Fruit fly (Drosophila melanogaster) whole organism, wandering third instar larva: ENCODE data around the gene Rab9.

Source experiments
- CG32264 ChIP-seq: fragments of 200-800 bp; sonication (Bioruptor generic); optimal IDR thresholded peaks from 2 replicates; lab custom pipeline; 2016; ENCODE audit warnings: missing biosample characterization, missing genetic modification characterization
- CG9705 ChIP-seq: fragments of 200-800 bp; sonication (Bioruptor generic); optimal IDR thresholded peaks from 2 replicates; lab custom pipeline; 2018; ENCODE audit warnings: missing biosample characterization, mild to moderate bottlenecking, missing genetic modification characterization
- CrebA ChIP-seq: fragments of 200-800 bp; sonication (Bioruptor generic); optimal IDR thresholded peaks from 2 replicates; lab custom pipeline; 2016; ENCODE audit warnings: missing biosample characterization, mild to moderate bottlenecking, missing genetic modification characterization, borderline replicate concordance
- Dfd ChIP-seq: fragments of >200 bp; optimal IDR thresholded peaks from 2 replicates; lab custom pipeline; 2017; ENCODE audit warnings: missing biosample characterization, missing genetic modification characterization
- Dif ChIP-seq: fragments of 200-275, 200-300 bp; sonication (Bioruptor generic); optimal IDR thresholded peaks from 2 replicates; lab custom pipeline; 2018; ENCODE audit warnings: missing biosample characterization, missing genetic modification characterization; ENCODE audit not compliant: partially characterized antibody
- GATAd ChIP-seq: sonication (Bioruptor generic); optimal IDR thresholded peaks from 2 replicates; lab custom pipeline; 2016; ENCODE audit warnings: missing biosample characterization, missing genetic modification characterization
- HLH106 ChIP-seq: fragments of 200-800 bp; optimal IDR thresholded peaks from 3 replicates; lab custom pipeline; 2019; ENCODE audit warnings: missing biosample characterization, mild to moderate bottlenecking, missing genetic modification characterization, moderate library complexity
- Hr78 ChIP-seq: fragments of >200 bp; optimal IDR thresholded peaks from 2 replicates; lab custom pipeline; 2017; ENCODE audit warnings: missing biosample characterization, missing genetic modification characterization
- Hr83 ChIP-seq: fragments of 200-300 bp; sonication (Bioruptor generic); optimal IDR thresholded peaks from 2 replicates; lab custom pipeline; 2016; ENCODE audit warnings: missing biosample characterization, mild to moderate bottlenecking, missing genetic modification characterization, moderate library complexity; ENCODE audit not compliant: poor library complexity, severe bottlenecking
- Jra ChIP-seq: sonication (Bioruptor generic); optimal IDR thresholded peaks from 2 replicates; lab custom pipeline; 2016; ENCODE audit warnings: missing biosample characterization, missing genetic modification characterization
- Myc ChIP-seq: fragments of >200 bp; optimal IDR thresholded peaks from 2 replicates; lab custom pipeline; 2017
- N ChIP-seq: fragments of >200 bp; optimal IDR thresholded peaks from 2 replicates; lab custom pipeline; 2018; ENCODE audit warnings: missing biosample characterization, missing external identifiers, missing genetic modification characterization
- OdsH ChIP-seq: fragments of 200-800 bp; sonication (Bioruptor generic); optimal IDR thresholded peaks from 2 replicates; lab custom pipeline; 2016; ENCODE audit warnings: missing biosample characterization, mild to moderate bottlenecking, missing genetic modification characterization
- Rel ChIP-seq, 2 experiments: fragments of 200-800 bp; sonication (Bioruptor generic) in 1 of 2; optimal IDR thresholded peaks; 2 replicates in 1 of 2; 3 replicates in 1 of 2; lab custom pipeline; 2016 to 2019; ENCODE audit warnings: mild to moderate bottlenecking in 2 of 2, missing biosample characterization in 2 of 2, missing genetic modification characterization in 2 of 2, moderate library complexity in 1 of 2
- Sp1 ChIP-seq: fragments of 200-800 bp; sonication (Bioruptor generic); optimal IDR thresholded peaks from 3 replicates; lab custom pipeline; 2019; ENCODE audit warnings: missing biosample characterization, mild to moderate bottlenecking, missing genetic modification characterization, moderate library complexity
- Vsx2 ChIP-seq: fragments of 200-300, 225-300 bp; sonication (Bioruptor generic); optimal IDR thresholded peaks from 2 replicates; lab custom pipeline; 2018; ENCODE audit warnings: missing biosample characterization, missing genetic modification characterization; ENCODE audit not compliant: partially characterized antibody
- br ChIP-seq: fragments of 200-800 bp; sonication (Bioruptor generic); optimal IDR thresholded peaks from 2 replicates; lab custom pipeline; 2016; ENCODE audit warnings: missing biosample characterization, missing genetic modification characterization
- brk ChIP-seq: fragments of 200-800 bp; sonication (Bioruptor generic); optimal IDR thresholded peaks from 2 replicates; lab custom pipeline; 2016; ENCODE audit warnings: missing biosample characterization, mild to moderate bottlenecking, missing genetic modification characterization
- dl ChIP-seq, 2 experiments: fragments of 175-275, 200-275 bp in 1 of 2; fragments of 200-275 bp in 1 of 2; sonication (Bioruptor generic); optimal IDR thresholded peaks; lab custom pipeline; 2018; ENCODE audit warnings: mild to moderate bottlenecking in 2 of 2, missing biosample characterization in 2 of 2, missing genetic modification characterization in 2 of 2, moderate library complexity in 2 of 2; ENCODE audit not compliant: partially characterized antibody in 2 of 2, insufficient read depth in 1 of 2
- ey ChIP-seq: fragments of 200-800 bp; sonication (Bioruptor generic); optimal IDR thresholded peaks from 2 replicates; lab custom pipeline; 2016; ENCODE audit warnings: missing biosample characterization, missing genetic modification characterization
- fru ChIP-seq: fragments of 200-800 bp; sonication (Bioruptor generic); optimal IDR thresholded peaks from 3 replicates; lab custom pipeline; 2016; ENCODE audit warnings: missing biosample characterization, mild to moderate bottlenecking, missing genetic modification characterization
- h ChIP-seq: fragments of 200-800 bp; sonication (Bioruptor generic); optimal IDR thresholded peaks from 3 replicates; lab custom pipeline; 2016; ENCODE audit warnings: missing biosample characterization, mild to moderate bottlenecking, missing genetic modification characterization
- lola ChIP-seq: fragments of >200 bp; optimal IDR thresholded peaks from 2 replicates; lab custom pipeline; 2017; ENCODE audit warnings: missing biosample characterization, missing genetic modification characterization
- pan ChIP-seq: fragments of >200 bp; optimal IDR thresholded peaks from 2 replicates; lab custom pipeline; 2017
- psq ChIP-seq: fragments of 200-800 bp; sonication (Bioruptor generic); optimal IDR thresholded peaks from 3 replicates; lab custom pipeline; 2017; ENCODE audit warnings: missing biosample characterization, mild to moderate bottlenecking, missing genetic modification characterization, moderate library complexity
- sage ChIP-seq: fragments of 200-800 bp; sonication (Bioruptor generic); optimal IDR thresholded peaks from 2 replicates; lab custom pipeline; 2016; ENCODE audit warnings: missing biosample characterization, mild to moderate bottlenecking, missing genetic modification characterization
- sv ChIP-seq: fragments of 200-800 bp; sonication (Bioruptor generic); optimal IDR thresholded peaks from 3 replicates; lab custom pipeline; 2016; ENCODE audit warnings: missing biosample characterization, missing genetic modification characterization
- tai ChIP-seq: sonication (Bioruptor generic); optimal IDR thresholded peaks from 2 replicates; lab custom pipeline; 2016; ENCODE audit warnings: missing biosample characterization, missing genetic modification characterization
- usp ChIP-seq: fragments of >200 bp; optimal IDR thresholded peaks from 2 replicates; lab custom pipeline; 2017; ENCODE audit warnings: missing biosample characterization, missing genetic modification characterization

Gene Rab9

dm6 chr2L:19462898-19463297 is 30.5 kb downstream of the Rab9 start:
- no peak for TF ChIP-seq br (GFP tag; lab: Kevin White, UChicago)
- no peak for TF ChIP-seq usp (GFP tag; lab: Kevin White, UChicago)
- no peak for TF ChIP-seq Myc
- TF ChIP-seq dl (GFP tag; optimal IDR thresholded peaks at IDR 0.05; lab: Kevin White, UChicago; ENCODE audit: insufficient read depth in 1 of 2, partially characterized antibody in 2 of 2), result no peak
- no peak for TF ChIP-seq GATAd
- no peak for TF ChIP-seq brk (GFP tag; lab: Kevin White, UChicago)
- TF ChIP-seq Vsx2 (GFP tag; lab: Kevin White, UChicago), result no peak
- TF ChIP-seq Hr78 (GFP tag; lab: Kevin White, UChicago), result no peak
- no peak for TF ChIP-seq Sp1 (GFP tag; lab: Kevin White, UChicago)
- no peak for TF ChIP-seq Dfd (GFP tag; lab: Kevin White, UChicago)
- no peak for TF ChIP-seq Dif (GFP tag; lab: Kevin White, UChicago)
- TF ChIP-seq fru (GFP tag; lab: Kevin White, UChicago), result no peak

dm6 chr2L:19463405-19463804 is 31.0 kb downstream of the Rab9 start:
- no peak for TF ChIP-seq lola
- no peak for TF ChIP-seq GATAd
- TF ChIP-seq Hr78 (GFP tag; lab: Kevin White, UChicago), result no peak
- TF ChIP-seq, all 38 proteins: peak for 0

dm6 chr2L:19463824-19464317 is 31.5 kb downstream of the Rab9 start, which contains the start of gene tj:
Gene tj, plus strand, starts transcription at chr2L:19464267.
- no peak for TF ChIP-seq pan (lab: Kevin White, UChicago)
- TF ChIP-seq Jra (GFP tag; lab: Kevin White, UChicago), result no peak
- no peak for TF ChIP-seq sv (GFP tag; lab: Kevin White, UChicago)
- no peak for TF ChIP-seq br (GFP tag; lab: Kevin White, UChicago)
- TF ChIP-seq ey (GFP tag; lab: Kevin White, UChicago), result no peak
- no peak for TF ChIP-seq dl (GFP tag; optimal IDR thresholded peaks at IDR 0.05; lab: Kevin White, UChicago; ENCODE audit: insufficient read depth in 1 of 2, partially characterized antibody in 2 of 2)
- no peak for TF ChIP-seq CrebA (GFP tag; lab: Kevin White, UChicago)
- TF ChIP-seq CG32264 (GFP tag; lab: Kevin White, UChicago), result no peak
- no peak for TF ChIP-seq Vsx2 (GFP tag; lab: Kevin White, UChicago)
- no peak for TF ChIP-seq HLH106 (tag; lab: Kevin White, UChicago)
- TF ChIP-seq OdsH (GFP tag; lab: Kevin White, UChicago), result no peak

dm6 chr2L:19469090-19469489 is 36.7 kb downstream of the Rab9 start:
- TF ChIP-seq N (GFP tag; lab: Kevin White, UChicago), result no peak
- no peak for TF ChIP-seq Myc
- no peak for TF ChIP-seq ey (GFP tag; lab: Kevin White, UChicago)
- no peak for TF ChIP-seq tai (GFP tag; lab: Kevin White, UChicago)
- no peak for TF ChIP-seq GATAd
- TF ChIP-seq usp (GFP tag; lab: Kevin White, UChicago), result no peak
- no peak for TF ChIP-seq pan (lab: Kevin White, UChicago)
- TF ChIP-seq lola, result no peak
- TF ChIP-seq psq, result no peak
- no peak for TF ChIP-seq Sp1 (GFP tag; lab: Kevin White, UChicago)
- no peak for TF ChIP-seq CG9705 (GFP tag; lab: Kevin White, UChicago)
- TF ChIP-seq Hr83 (GFP tag; lab: Kevin White, UChicago), result no peak
- no peak for TF ChIP-seq brk (GFP tag; lab: Kevin White, UChicago)
- no peak for TF ChIP-seq Rel (GFP tag; optimal IDR thresholded peaks at IDR 0.05; lab: Kevin White, UChicago)
- no peak for TF ChIP-seq Rel (tag; optimal IDR thresholded peaks at IDR 0.05; lab: Kevin White, UChicago)
- no peak for TF ChIP-seq sage
- TF ChIP-seq h (GFP tag; lab: Kevin White, UChicago), result no peak
- no peak for TF ChIP-seq Hr78 (GFP tag; lab: Kevin White, UChicago)
- TF ChIP-seq Dfd (GFP tag; lab: Kevin White, UChicago), result no peak
- no peak for TF ChIP-seq sv (GFP tag; lab: Kevin White, UChicago)
- TF ChIP-seq, all 38 proteins: peak for 0

- TF ChIP-seq brk (GFP tag; lab: Kevin White, UChicago) (no peak), Dif (GFP tag; lab: Kevin White, UChicago) (no peak), pan (lab: Kevin White, UChicago) (no peak)
Observed at dm6 chr2L:19469751-19470150, 37.4 kb downstream of the Rab9 start.
